Fruit fly (Drosophila melanogaster) whole organism, adult: ENCODE results near the gene Galphaf.

ENCODE experiments used
- CG12768 ChIP-seq: fragments of 200-800 bp; sonication (Bioruptor generic); optimal IDR thresholded peaks from 2 replicates; lab custom pipeline; 2017; ENCODE audit warnings: missing biosample characterization, missing genetic modification characterization, mild to moderate bottlenecking, moderate library complexity, missing genetic modification reagents
- kay ChIP-seq: fragments of 200-800 bp; sonication (Bioruptor generic); peaks from one replicate; lab custom pipeline; 2016; ENCODE audit warnings: missing biosample characterization, missing genetic modification characterization, borderline replicate concordance
- tj ChIP-seq: fragments of 200-800 bp; sonication (Bioruptor generic); optimal IDR thresholded peaks from 3 replicates; lab custom pipeline; 2017; ENCODE audit warnings: missing biosample characterization, mild to moderate bottlenecking, missing genetic modification characterization, moderate library complexity

DNA sequence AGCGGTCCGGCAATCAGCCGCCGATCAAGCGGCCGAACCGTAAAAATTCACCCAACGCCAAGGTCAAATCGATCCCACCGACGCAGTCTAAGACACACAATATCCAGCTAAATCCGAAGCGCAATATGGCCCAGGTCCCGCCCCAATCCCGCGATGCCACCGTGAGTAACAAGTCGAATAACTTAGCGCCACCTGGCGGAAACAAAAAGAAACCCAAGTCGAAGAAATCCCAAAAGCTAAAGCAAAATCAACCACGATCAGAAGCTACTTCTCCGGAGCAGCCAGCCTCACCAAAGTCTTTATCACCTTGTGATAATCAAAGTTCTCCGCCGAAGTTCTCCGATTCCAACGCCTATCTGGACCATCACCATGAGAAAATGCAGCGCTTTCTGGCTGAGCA, 37.9 kb upstream of the Galphaf start:
- TF ChIP-seq kay (GFP tag; lab: Kevin White, UChicago) (no peak), tj (GFP tag; lab: Kevin White, UChicago) (no peak), CG12768 (no peak)
